Fruit fly (Drosophila melanogaster): ENCODE measurements around the gene Lmpt.
"Not testable (repeated sequence)": the region's sequence is repeated elsewhere in the genome, so short reads cannot be mapped to it uniquely, and the experiment has no call there.

Lmpt gene

DNA sequence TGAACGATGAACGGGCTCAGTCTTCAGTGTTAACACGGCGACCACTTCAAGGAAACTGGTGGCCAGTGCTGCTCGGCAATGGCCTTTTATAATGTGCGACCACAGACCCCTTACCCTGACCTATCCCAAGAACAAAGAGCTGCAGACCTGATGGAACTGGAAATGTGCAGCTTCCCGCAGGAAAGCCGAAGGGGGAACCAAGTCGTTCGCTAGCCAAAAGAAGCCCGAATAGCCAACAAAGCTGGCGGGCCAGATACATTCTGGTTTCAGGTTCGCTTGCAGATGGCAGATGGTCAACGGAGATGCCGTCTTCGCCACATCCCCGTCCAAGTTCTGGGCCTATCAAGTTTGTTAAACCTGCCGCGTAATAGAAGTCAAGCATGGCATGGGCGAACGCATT lies 62.3 kb downstream of the Lmpt start, which contains the start of gene CG13023:
TSS of gene CG13023 (minus strand) at position 60 of the 400 bp plus-strand sequence.
- TF ChIP-seq EcR (GFP tag; optimal IDR thresholded peaks at IDR 0.05) (peak in 1 of 2 experiments; percentile 72), pan (optimal IDR thresholded peaks at IDR 0.05) (no peak)

DNA sequence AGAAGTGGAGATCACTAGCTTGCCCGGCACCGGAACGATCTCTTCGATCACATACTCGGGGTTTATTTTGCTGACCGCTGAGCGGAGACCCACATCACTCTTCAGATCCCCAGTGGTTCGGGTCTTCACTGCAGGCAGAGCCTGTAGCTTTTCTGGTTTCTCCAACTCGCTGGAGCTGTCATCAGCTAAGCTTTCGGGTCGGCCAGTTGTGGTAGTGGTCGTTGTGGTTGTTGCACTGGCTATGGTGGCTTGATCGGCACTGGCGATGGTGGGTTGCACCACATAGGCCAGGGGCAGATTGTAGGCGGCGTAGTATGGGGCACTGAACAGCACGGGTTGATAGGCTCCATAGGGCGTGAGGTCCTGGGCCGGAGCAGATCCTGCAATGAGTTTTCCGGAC lies 65.4 kb downstream of the Lmpt start:
- no peak for TF ChIP-seq pan (optimal IDR thresholded peaks at IDR 0.05)
- no peak for TF ChIP-seq EcR (GFP tag; optimal IDR thresholded peaks at IDR 0.05)
- TF ChIP-seq psq (optimal IDR thresholded peaks at IDR 0.05), result no peak
- no peak for TF ChIP-seq usp (GFP tag; optimal IDR thresholded peaks at IDR 0.05)
- no peak for TF ChIP-seq Dll (optimal IDR thresholded peaks at IDR 0.05)
- TF ChIP-seq CG8478 (optimal IDR thresholded peaks at IDR 0.05), result peak; percentile 51

DNA sequence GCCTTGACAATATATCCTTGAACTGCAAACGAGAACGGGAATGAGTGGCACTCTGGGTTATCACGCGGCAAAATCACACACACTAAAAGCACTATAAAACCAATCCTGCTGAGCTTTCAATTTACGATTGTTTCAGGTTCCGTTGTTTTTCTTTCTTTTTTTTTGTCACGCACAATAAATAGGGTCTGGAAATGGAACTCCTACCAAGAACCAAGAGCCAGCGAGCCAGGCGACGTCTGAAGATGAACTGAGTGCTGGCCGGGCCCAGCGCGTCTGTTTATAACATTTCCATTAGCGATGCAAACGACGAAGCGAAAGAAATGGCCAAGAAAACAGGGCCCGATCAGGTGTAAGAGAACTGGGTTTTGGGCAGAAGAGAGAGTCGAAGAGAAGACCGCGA lies 70.2 kb downstream of the Lmpt start, which contains the start of gene CG11905:
TSS of gene CG11905 (minus strand) at position 253 of the 400 bp plus-strand sequence.
- no peak for TF ChIP-seq Dll (optimal IDR thresholded peaks at IDR 0.05)
- TF ChIP-seq pan (optimal IDR thresholded peaks at IDR 0.05), result no peak
- TF ChIP-seq EcR (GFP tag; optimal IDR thresholded peaks at IDR 0.05), result no peak
- no peak for TF ChIP-seq CG8478 (optimal IDR thresholded peaks at IDR 0.05)
- no peak for TF ChIP-seq psq (optimal IDR thresholded peaks at IDR 0.05)
- TF ChIP-seq usp (GFP tag; optimal IDR thresholded peaks at IDR 0.05), result no peak

DNA sequence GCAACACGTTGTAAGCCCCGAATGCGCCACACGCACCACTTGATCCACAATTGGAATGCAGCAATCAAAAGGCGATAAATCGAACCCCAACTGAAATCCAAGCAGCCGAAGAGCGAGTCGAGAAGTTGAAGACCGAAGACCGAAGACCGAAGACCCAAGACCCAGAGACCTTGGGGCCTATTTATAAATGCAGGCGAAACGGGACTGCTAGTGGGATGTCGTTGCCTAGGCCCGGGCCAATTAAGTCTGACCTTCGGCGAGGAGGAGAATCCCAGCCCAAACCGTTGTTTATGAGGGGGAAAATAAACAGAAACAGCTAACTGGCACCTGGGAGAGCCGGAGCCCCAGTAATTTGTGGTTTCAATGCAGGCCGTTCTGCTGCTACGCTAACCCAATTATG lies 71.6 kb downstream of the Lmpt start:
- TF ChIP-seq EcR (GFP tag; optimal IDR thresholded peaks at IDR 0.05) (no peak), psq (optimal IDR thresholded peaks at IDR 0.05) (no peak), CG8478 (optimal IDR thresholded peaks at IDR 0.05) (no peak), Dll (optimal IDR thresholded peaks at IDR 0.05) (no peak), usp (GFP tag; optimal IDR thresholded peaks at IDR 0.05) (no peak), pan (optimal IDR thresholded peaks at IDR 0.05) (no peak)

dm6 chr3L:16938852-16939251 lies 73.8 kb downstream of the Lmpt start, which contains the start of gene CG13022:
Gene CG13022, minus strand, starts transcription at chr3L:16938952.
- TF ChIP-seq Dll (optimal IDR thresholded peaks at IDR 0.05) (no peak), EcR (GFP tag; optimal IDR thresholded peaks at IDR 0.05) (no peak), psq (optimal IDR thresholded peaks at IDR 0.05) (no peak), pan (optimal IDR thresholded peaks at IDR 0.05) (no peak), CG8478 (optimal IDR thresholded peaks at IDR 0.05) (no peak), usp (GFP tag; optimal IDR thresholded peaks at IDR 0.05) (no peak)

dm6 chr3L:16941319-16941718 lies 76.2 kb downstream of the Lmpt start:
- TF ChIP-seq EcR (GFP tag; optimal IDR thresholded peaks at IDR 0.05) (no peak), pan (optimal IDR thresholded peaks at IDR 0.05) (no peak), Dll (optimal IDR thresholded peaks at IDR 0.05) (no peak), usp (GFP tag; optimal IDR thresholded peaks at IDR 0.05) (no peak), CG8478 (optimal IDR thresholded peaks at IDR 0.05) (no peak), psq (optimal IDR thresholded peaks at IDR 0.05) (no peak)

- TF ChIP-seq usp (GFP tag; optimal IDR thresholded peaks at IDR 0.05) (no peak), psq (optimal IDR thresholded peaks at IDR 0.05) (no peak), CG8478 (optimal IDR thresholded peaks at IDR 0.05) (no peak), Dll (optimal IDR thresholded peaks at IDR 0.05) (no peak), EcR (GFP tag; optimal IDR thresholded peaks at IDR 0.05) (no peak)
These were observed 79.0 kb downstream of the Lmpt start, which contains the start of gene Obp73a for dm6 chr3L:16944061-16944460. Gene Obp73a, plus strand, starts transcription at chr3L:16944361.

DNA sequence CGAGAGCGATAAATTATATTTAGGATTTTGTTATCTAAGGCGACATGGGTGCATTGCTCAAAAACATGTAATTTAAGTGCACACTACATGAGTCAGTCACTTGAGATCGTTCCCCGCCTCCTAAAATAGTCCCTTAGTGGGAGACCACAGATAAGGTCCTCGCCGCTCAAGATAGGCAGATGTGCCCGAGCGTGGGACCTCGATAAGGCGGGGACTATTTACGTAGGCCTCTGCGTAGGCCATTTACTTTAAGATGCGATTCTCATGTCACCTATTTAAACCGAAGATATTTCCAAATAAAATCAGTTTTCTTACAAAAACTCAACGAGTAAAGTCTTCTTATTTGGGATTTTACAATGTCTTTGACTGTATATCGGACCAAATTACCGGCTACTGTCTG lies 89.4 kb downstream of the Lmpt start, which contains the start of gene Ogdh:
TSS of gene Ogdh (plus strand) at position 301 of the 400 bp plus-strand sequence.
- TF ChIP-seq usp (GFP tag; optimal IDR thresholded peaks at IDR 0.05); pan (optimal IDR thresholded peaks at IDR 0.05); Dll (optimal IDR thresholded peaks at IDR 0.05): not testable (repeated sequence)

DNA sequence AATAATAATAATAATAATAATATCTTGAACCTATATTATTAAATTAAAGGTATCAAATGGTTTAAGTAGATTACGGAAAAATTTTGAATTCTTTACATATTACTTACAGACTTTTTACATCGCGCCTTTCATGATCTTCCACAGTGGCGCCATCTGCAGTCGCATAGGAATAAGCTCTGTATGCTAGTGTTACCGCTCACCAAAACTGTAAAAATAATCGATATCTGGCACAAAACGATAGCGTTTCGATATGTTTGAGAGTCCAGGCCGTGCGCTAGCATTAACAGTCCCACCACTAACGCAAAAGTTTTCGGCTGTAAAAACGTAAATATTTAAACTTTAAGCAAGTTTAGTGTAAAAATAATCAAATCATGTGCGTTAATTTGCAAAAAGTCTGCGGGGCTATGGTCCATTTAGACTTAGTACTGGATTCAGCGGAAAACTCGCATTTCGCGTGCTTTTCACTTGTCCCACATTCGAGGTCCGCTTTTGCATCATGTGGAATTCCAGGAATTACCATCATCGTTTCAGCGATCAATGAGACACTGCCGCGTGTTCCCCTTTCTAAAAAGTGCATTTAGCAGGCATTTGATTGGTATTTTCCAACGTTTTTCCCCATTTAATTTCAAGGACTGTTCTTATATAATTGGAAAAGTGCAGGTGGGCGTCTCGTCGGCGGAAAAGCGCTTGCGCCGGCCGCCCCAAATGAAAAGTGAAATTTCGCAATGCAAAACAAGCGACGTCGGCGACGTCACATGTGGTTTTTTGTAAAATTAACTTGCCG lies 90.3 kb downstream of the Lmpt start:
- TF ChIP-seq Dll (optimal IDR thresholded peaks at IDR 0.05), result no peak
- no peak for TF ChIP-seq pan (optimal IDR thresholded peaks at IDR 0.05)
- TF ChIP-seq usp (GFP tag; optimal IDR thresholded peaks at IDR 0.05), result no peak
- no peak for TF ChIP-seq CG8478 (optimal IDR thresholded peaks at IDR 0.05)
- TF ChIP-seq EcR (GFP tag; optimal IDR thresholded peaks at IDR 0.05), result no peak
- TF ChIP-seq psq (optimal IDR thresholded peaks at IDR 0.05), result no peak

DNA sequence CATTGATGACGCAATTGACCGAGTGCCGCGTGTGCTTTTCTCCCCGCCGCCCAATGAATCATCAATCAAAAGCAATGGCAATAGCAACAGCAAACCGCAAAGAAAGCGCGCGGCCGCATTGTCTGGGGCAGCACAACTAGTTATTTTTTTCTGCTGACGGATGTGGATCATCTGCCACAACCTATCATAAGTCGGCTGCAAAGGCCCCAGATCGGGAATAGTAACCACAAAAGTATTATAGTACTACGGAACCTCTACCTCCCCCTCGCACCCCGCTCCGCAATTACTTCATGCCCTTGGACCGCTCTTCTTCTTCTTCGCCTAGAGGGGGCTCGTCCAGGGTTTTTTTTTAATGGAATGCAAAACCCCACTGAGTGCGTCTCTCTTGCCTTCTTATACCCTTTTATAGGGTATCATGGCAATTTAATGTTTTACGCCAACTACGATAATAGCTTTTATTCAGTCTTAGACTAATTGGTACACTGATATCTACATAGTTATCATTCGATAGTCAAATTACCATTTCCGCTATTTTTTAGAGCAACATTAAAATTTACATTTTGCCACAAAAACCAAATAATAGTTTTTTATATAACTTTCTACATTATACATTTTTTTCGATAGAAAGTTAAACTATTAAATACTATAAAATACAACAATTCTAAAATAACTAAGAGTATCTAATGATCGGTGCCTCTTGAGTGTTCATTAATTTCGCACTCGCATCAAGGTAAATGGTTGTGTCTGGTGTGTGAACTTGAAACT lies 91.1 kb downstream of the Lmpt start:
- TF ChIP-seq pan (optimal IDR thresholded peaks at IDR 0.05), result no peak
- TF ChIP-seq EcR (GFP tag; optimal IDR thresholded peaks at IDR 0.05), result no peak
- no peak for TF ChIP-seq psq (optimal IDR thresholded peaks at IDR 0.05)
- TF ChIP-seq usp (GFP tag; optimal IDR thresholded peaks at IDR 0.05), result no peak
- no peak for TF ChIP-seq CG8478 (optimal IDR thresholded peaks at IDR 0.05)
- no peak for TF ChIP-seq Dll (optimal IDR thresholded peaks at IDR 0.05)

dm6 chr3L:16956768-16957533 lies 91.9 kb downstream of the Lmpt start:
- TF ChIP-seq EcR (GFP tag; optimal IDR thresholded peaks at IDR 0.05) (no peak), Dll (optimal IDR thresholded peaks at IDR 0.05) (no peak), usp (GFP tag; optimal IDR thresholded peaks at IDR 0.05) (no peak), psq (optimal IDR thresholded peaks at IDR 0.05) (no peak), CG8478 (optimal IDR thresholded peaks at IDR 0.05) (no peak), pan (optimal IDR thresholded peaks at IDR 0.05) (no peak)
